Worm (Caenorhabditis elegans): Measurements from ENCODE around the gene svh-5.

- TF ChIP-seq flt-1 (GFP tag; IDR thresholded peaks at IDR 0.05) (no peak), ceh-13 (GFP tag; optimal IDR thresholded peaks at IDR 0.05) (no peak)
Observed at ce11 chrX:15335636-15336035, 42.0 kb downstream of the svh-5 start.

Data from whole organism, early embryonic.